Fruit fly (Drosophila melanogaster) whole organism, prepupa: ENCODE data around the gene Gnpnat.

Experiments
- Blimp-1 ChIP-seq: fragments of 200-800 bp; sonication (Bioruptor generic); optimal IDR thresholded peaks from 3 replicates; lab custom pipeline; 2017; ENCODE audit warnings: missing biosample characterization, missing genetic modification characterization, mild to moderate bottlenecking, moderate library complexity, missing genetic modification reagents
- CG10631 ChIP-seq: fragments of 200-800 bp; sonication (Bioruptor generic); optimal IDR thresholded peaks from 2 replicates; lab custom pipeline; 2016; ENCODE audit warnings: missing biosample characterization, missing genetic modification characterization
- CG10669 ChIP-seq: fragments of 200-800 bp; sonication (Bioruptor generic); optimal IDR thresholded peaks from 3 replicates; lab custom pipeline; 2018; ENCODE audit warnings: missing biosample characterization, mild to moderate bottlenecking, missing genetic modification characterization, moderate library complexity
- CG11902 ChIP-seq: fragments of 200-800 bp; sonication (Bioruptor generic); optimal IDR thresholded peaks from 3 replicates; lab custom pipeline; 2016; ENCODE audit warnings: missing biosample characterization, missing genetic modification characterization
- CG15336 ChIP-seq: fragments of 200-800 bp; sonication (Bioruptor generic); IDR thresholded peaks from 2 replicates; pipeline ENCODE4 v1.3.6; 2022; ENCODE audit warnings: missing biosample characterization, missing genetic modification characterization
- CG1621 ChIP-seq: fragments of 200-800 bp; sonication (Bioruptor generic); optimal IDR thresholded peaks from 3 replicates; lab custom pipeline; 2018; ENCODE audit warnings: missing biosample characterization, mild to moderate bottlenecking, missing genetic modification characterization
- CG16779 ChIP-seq: fragments of 200-800 bp; sonication (Bioruptor generic); optimal IDR thresholded peaks from 3 replicates; lab custom pipeline; 2017; ENCODE audit warnings: missing biosample characterization, mild to moderate bottlenecking, missing genetic modification characterization
- CG3032 ChIP-seq: fragments of 200-800 bp; optimal IDR thresholded peaks from 2 replicates; lab custom pipeline; 2019; ENCODE audit warnings: missing biosample characterization, mild to moderate bottlenecking, missing genetic modification characterization, moderate library complexity
- CG32006 ChIP-seq: fragments of 200-800 bp; sonication (Bioruptor generic); optimal IDR thresholded peaks from 3 replicates; lab custom pipeline; 2017; ENCODE audit warnings: missing biosample characterization, mild to moderate bottlenecking, missing genetic modification characterization
- CG4318 ChIP-seq: fragments of 200-800 bp; sonication (Bioruptor generic); optimal IDR thresholded peaks from 3 replicates; lab custom pipeline; 2017; ENCODE audit warnings: missing biosample characterization, mild to moderate bottlenecking, missing genetic modification characterization
- CG6163 ChIP-seq: fragments of 200-800 bp; sonication (Bioruptor generic); IDR thresholded peaks from 3 replicates; pipeline ENCODE4 v1.3.6; 2022; ENCODE audit warnings: missing biosample characterization, missing genetic modification characterization
- CG6276 ChIP-seq: fragments of 200-800 bp; sonication (Bioruptor generic); optimal IDR thresholded peaks from 2 replicates; lab custom pipeline; 2017; ENCODE audit warnings: missing biosample characterization, mild to moderate bottlenecking, missing genetic modification characterization
- CG6792 ChIP-seq: fragments of 200-800 bp; sonication (Bioruptor generic); optimal IDR thresholded peaks from 3 replicates; lab custom pipeline; 2016; ENCODE audit warnings: missing biosample characterization, missing genetic modification characterization
- CG7368 ChIP-seq: fragments of 200-800 bp; sonication (Bioruptor generic); optimal IDR thresholded peaks from 3 replicates; lab custom pipeline; 2016; ENCODE audit warnings: missing biosample characterization, missing genetic modification characterization
- CG8119 ChIP-seq: fragments of 200-800 bp; sonication (Bioruptor generic); IDR thresholded peaks from 3 replicates; pipeline ENCODE4 v1.3.6; 2022; ENCODE audit warnings: missing biosample characterization, missing genetic modification characterization
- CG8632 ChIP-seq: fragments of 200-800 bp; sonication (Bioruptor generic); optimal IDR thresholded peaks from 3 replicates; lab custom pipeline; 2016; ENCODE audit warnings: missing biosample characterization, missing genetic modification characterization
- CG9139 ChIP-seq: fragments of 200-800 bp; sonication (Bioruptor generic); optimal IDR thresholded peaks from 3 replicates; lab custom pipeline; 2017; ENCODE audit warnings: missing biosample characterization, mild to moderate bottlenecking, missing genetic modification characterization
- Eip75B ChIP-seq: fragments of 200-800 bp; sonication (Bioruptor generic); optimal IDR thresholded peaks from 3 replicates; lab custom pipeline; 2016; ENCODE audit warnings: missing biosample characterization, missing genetic modification characterization
- Eip78C ChIP-seq: fragments of 200-800 bp; sonication (Bioruptor generic); peaks from one replicate; lab custom pipeline; 2016; ENCODE audit warnings: missing biosample characterization, missing genetic modification characterization
- Eip93F ChIP-seq: fragments of 200-800 bp; sonication (Bioruptor generic); optimal IDR thresholded peaks from 2 replicates; lab custom pipeline; 2016; ENCODE audit warnings: missing biosample characterization, mild to moderate bottlenecking, missing genetic modification characterization
- Ets21C ChIP-seq: fragments of 200-800 bp; sonication (Bioruptor generic); optimal IDR thresholded peaks from 3 replicates; lab custom pipeline; 2016; ENCODE audit warnings: missing biosample characterization, missing genetic modification characterization
- Gug ChIP-seq: fragments of 200-800 bp; sonication (Bioruptor generic); IDR thresholded peaks from 2 replicates; pipeline ENCODE4 v1.3.6; 2022; ENCODE audit warnings: missing biosample characterization, missing genetic modification characterization
- Hr38 ChIP-seq: sonication (Bioruptor generic); optimal IDR thresholded peaks from 2 replicates; lab custom pipeline; 2016; ENCODE audit warnings: missing biosample characterization, missing genetic modification characterization
- Lpt ChIP-seq: fragments of 200-800 bp; sonication (Bioruptor generic); optimal IDR thresholded peaks from 3 replicates; lab custom pipeline; 2016; ENCODE audit warnings: missing biosample characterization, missing genetic modification characterization
- Met ChIP-seq: fragments of 200-800 bp; sonication (Bioruptor generic); optimal IDR thresholded peaks from 3 replicates; lab custom pipeline; 2016; ENCODE audit warnings: missing biosample characterization, missing genetic modification characterization
- OdsH ChIP-seq: fragments of 200-800 bp; sonication (Bioruptor generic); optimal IDR thresholded peaks from 3 replicates; lab custom pipeline; 2016; ENCODE audit warnings: missing biosample characterization, missing genetic modification characterization
- Smox ChIP-seq: fragments of 200-800 bp; sonication (Bioruptor generic); optimal IDR thresholded peaks from 3 replicates; lab custom pipeline; 2016; ENCODE audit warnings: missing biosample characterization, missing genetic modification characterization
- Sox14 ChIP-seq: fragments of 200-800 bp; sonication (Bioruptor generic); optimal IDR thresholded peaks from 3 replicates; lab custom pipeline; 2016; ENCODE audit warnings: missing biosample characterization, missing genetic modification characterization
- Sox15 ChIP-seq: fragments of 200-800 bp; sonication (Bioruptor generic); optimal IDR thresholded peaks from 3 replicates; lab custom pipeline; 2016; ENCODE audit warnings: missing biosample characterization, missing genetic modification characterization
- achi ChIP-seq: fragments of 200-800 bp; sonication (Bioruptor generic); optimal IDR thresholded peaks from 3 replicates; lab custom pipeline; 2016; ENCODE audit warnings: missing biosample characterization, missing genetic modification characterization
- acj6 ChIP-seq: fragments of 200-800 bp; sonication (Bioruptor generic); optimal IDR thresholded peaks from 3 replicates; lab custom pipeline; 2016; ENCODE audit warnings: missing biosample characterization, missing genetic modification characterization
- eg ChIP-seq: fragments of 200-800 bp; sonication (Bioruptor generic); IDR thresholded peaks from 3 replicates; pipeline ENCODE4 v1.3.6; 2022; ENCODE audit warnings: missing biosample characterization, missing genetic modification characterization
- esn ChIP-seq: fragments of 200-800 bp; sonication (Bioruptor generic); optimal IDR thresholded peaks from 2 replicates; lab custom pipeline; 2016; ENCODE audit warnings: missing biosample characterization, mild to moderate bottlenecking, missing genetic modification characterization, moderate library complexity
- fd85E ChIP-seq: fragments of 200-800 bp; sonication (Bioruptor generic); optimal IDR thresholded peaks from 3 replicates; lab custom pipeline; 2016; ENCODE audit warnings: missing biosample characterization, missing genetic modification characterization
- fkh ChIP-seq: fragments of 200-800 bp; sonication (Bioruptor generic); optimal IDR thresholded peaks from 3 replicates; lab custom pipeline; 2017; ENCODE audit warnings: missing biosample characterization, mild to moderate bottlenecking, missing genetic modification characterization, moderate library complexity
- lz ChIP-seq: fragments of 200-800 bp; sonication (Bioruptor generic); optimal IDR thresholded peaks from 3 replicates; lab custom pipeline; 2016; ENCODE audit warnings: missing biosample characterization, missing genetic modification characterization
- net ChIP-seq: fragments of 200-800 bp; sonication (Bioruptor generic); optimal IDR thresholded peaks from 3 replicates; lab custom pipeline; 2016; ENCODE audit warnings: missing biosample characterization, missing genetic modification characterization
- pdm3 ChIP-seq: fragments of 200-800 bp; sonication (Bioruptor generic); optimal IDR thresholded peaks from 3 replicates; lab custom pipeline; 2016; ENCODE audit warnings: missing biosample characterization, missing genetic modification characterization
- salr ChIP-seq, 2 experiments: fragments of 200-800 bp; sonication (Bioruptor generic); optimal IDR thresholded peaks; 3 replicates each; lab custom pipeline; 2016 to 2018; ENCODE audit warnings: missing biosample characterization in 2 of 2, missing genetic modification characterization in 2 of 2, mild to moderate bottlenecking in 1 of 2
- spab ChIP-seq: fragments of 200-800 bp; sonication (Bioruptor generic); optimal IDR thresholded peaks from 2 replicates; lab custom pipeline; 2017; ENCODE audit warnings: missing biosample characterization, mild to moderate bottlenecking, missing genetic modification characterization, missing genetic modification reagents
- ss ChIP-seq, 2 experiments: fragments of 200-800 bp; sonication (Bioruptor generic); optimal IDR thresholded peaks; 2 replicates in 1 of 2; 3 replicates in 1 of 2; lab custom pipeline; 2017 to 2018; ENCODE audit warnings: mild to moderate bottlenecking in 2 of 2, missing biosample characterization in 2 of 2, missing genetic modification characterization in 2 of 2, moderate library complexity in 1 of 2
- topi ChIP-seq: fragments of 200-800 bp; sonication (Bioruptor generic); optimal IDR thresholded peaks from 3 replicates; lab custom pipeline; 2016; ENCODE audit warnings: missing biosample characterization, missing genetic modification characterization

The Gnpnat gene

DNA sequence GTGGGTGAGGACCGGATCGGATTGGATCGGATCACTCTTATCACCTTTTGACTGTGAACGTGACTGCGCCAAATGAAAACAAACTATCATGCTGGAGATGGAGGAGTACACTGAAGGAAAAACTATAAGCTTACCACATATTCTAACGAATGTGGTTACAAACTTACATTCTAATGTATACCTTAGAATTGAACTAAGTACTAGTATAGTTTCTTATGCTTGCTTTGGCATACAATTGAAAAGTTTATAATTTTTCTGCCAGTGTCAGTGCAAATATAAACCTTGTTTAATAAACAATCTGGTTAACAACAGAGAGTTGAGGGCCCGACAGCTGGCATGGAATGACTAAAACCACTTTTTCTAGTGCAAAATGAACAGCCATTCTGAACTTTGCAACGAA lies 20.6 kb upstream of the Gnpnat start (continued):
- TF ChIP-seq CG10669 (no peak), CG1621 (tag; lab: Kevin White, UChicago) (no peak), Eip78C (peak; percentile 5), CG8119 (GFP tag; lab: Robert Waterston, UW) (peak; percentile 57; the same call in 2 of the 3 replicates), Met (GFP tag; lab: Kevin White, UChicago) (no peak), Sox14 (GFP tag; lab: Kevin White, UChicago) (no peak), net (no peak), CG8632 (GFP tag; lab: Kevin White, UChicago) (no peak), Blimp-1 (no peak), Lpt (GFP tag; lab: Kevin White, UChicago) (peak; percentile 24), Hr38 (GFP tag; lab: Kevin White, UChicago) (no peak), Gug (peak; percentile 47), CG6276 (GFP tag; lab: Kevin White, UChicago) (peak; percentile 17)

dm6 chr3R:29718363-29718762 lies 19.7 kb upstream of the Gnpnat start, which contains the start of gene CG15506:
TSS of gene CG15506 (plus strand) at chr3R:29718663.
- TF ChIP-seq CG8119 (GFP tag; lab: Robert Waterston, UW) (0 out of 3 replicates have a peak, but pooled peaks have one; percentile 25), eg (GFP tag; lab: Robert Waterston, UW) (0 out of 3 replicates have a peak, but pooled peaks have one; percentile 36), Ets21C (no peak), Lpt (GFP tag; lab: Kevin White, UChicago) (no peak), Gug (no peak), ss (GFP tag; optimal IDR thresholded peaks at IDR 0.05; lab: Kevin White, UChicago) (peak in 1 of 2 experiments; percentile 33), CG15336 (GFP tag; lab: Robert Waterston, UW) (0 out of 2 replicates have a peak, but pooled peaks have one; percentile 7), CG6163 (GFP tag; lab: Robert Waterston, UW) (0 out of 3 replicates have a peak, but pooled peaks have one; percentile 11)

dm6 chr3R:29722238-29722637 lies 15.8 kb upstream of the Gnpnat start, which contains the start of gene CG34296:
TSS of gene CG34296 (plus strand) at chr3R:29722538.
- no peak for TF ChIP-seq spab (GFP tag; lab: Kevin White, UChicago)
- no peak for TF ChIP-seq CG6276 (GFP tag; lab: Kevin White, UChicago)
- TF ChIP-seq ss (GFP tag; optimal IDR thresholded peaks at IDR 0.05; lab: Kevin White, UChicago): no peak
- TF ChIP-seq CG32006 (GFP tag; lab: Kevin White, UChicago): no peak
- TF ChIP-seq CG6163 (GFP tag; lab: Robert Waterston, UW): no peak
- no peak for TF ChIP-seq Eip93F (GFP tag; lab: Kevin White, UChicago)
- no peak for TF ChIP-seq CG10631 (GFP tag; lab: Kevin White, UChicago)
- TF ChIP-seq Eip75B (GFP tag; lab: Kevin White, UChicago): no peak
- no peak for TF ChIP-seq Met (GFP tag; lab: Kevin White, UChicago)
- TF ChIP-seq pdm3 (GFP tag; lab: Kevin White, UChicago): no peak

- TF ChIP-seq Hr38 (GFP tag; lab: Kevin White, UChicago) (no peak), CG7368 (GFP tag; lab: Kevin White, UChicago) (no peak), CG3032 (tag; lab: Kevin White, UChicago) (no peak), OdsH (GFP tag; lab: Kevin White, UChicago) (no peak), CG8119 (GFP tag; lab: Robert Waterston, UW) (no peak), CG6792 (GFP tag; lab: Kevin White, UChicago) (no peak), CG10631 (GFP tag; lab: Kevin White, UChicago) (no peak), CG11902 (no peak), Ets21C (no peak), CG6276 (GFP tag; lab: Kevin White, UChicago) (no peak), CG1621 (tag; lab: Kevin White, UChicago) (peak; percentile 76), CG6163 (GFP tag; lab: Robert Waterston, UW) (no peak), fkh (GFP tag; lab: Kevin White, UChicago) (no peak), Sox15 (GFP tag; lab: Kevin White, UChicago) (no peak), lz (GFP tag; lab: Kevin White, UChicago) (no peak), CG9139 (GFP tag; lab: Kevin White, UChicago) (no peak), CG10669 (no peak), fd85E (no peak), salr (GFP tag; optimal IDR thresholded peaks at IDR 0.05; lab: Kevin White, UChicago) (no peak), Smox (GFP tag; lab: Kevin White, UChicago) (no peak), eg (GFP tag; lab: Robert Waterston, UW) (0 out of 3 replicates have a peak, but pooled peaks have one; percentile 15), pdm3 (GFP tag; lab: Kevin White, UChicago) (no peak), CG4318 (GFP tag; lab: Kevin White, UChicago) (no peak), Met (GFP tag; lab: Kevin White, UChicago) (no peak), acj6 (GFP tag; lab: Kevin White, UChicago) (no peak), Eip78C (peak; percentile 45), Blimp-1 (no peak), esn (GFP tag; lab: Kevin White, UChicago) (peak; percentile 1), topi (no peak), CG32006 (GFP tag; lab: Kevin White, UChicago) (no peak), achi (GFP tag; lab: Kevin White, UChicago) (no peak), CG16779 (tag; lab: Kevin White, UChicago) (no peak)
These were observed 14.9 kb upstream of the Gnpnat start, which contains the start of gene Pcd for dm6 chr3R:29723048-29723656. TSS of gene Pcd (plus strand) at chr3R:29723163.
